Fruit fly (Drosophila melanogaster) whole organism, embryonic: ENCODE measurements around the gene Polr1B.

ENCODE experiments used
- Awh ChIP-seq: fragments of 200-800 bp; sonication (Bioruptor generic); IDR thresholded peaks from 2 replicates; pipeline ENCODE4, ENCODE4 v1.3.6; 2022; ENCODE audit warnings: missing biosample characterization, missing genetic modification characterization
- CG10979 ChIP-seq: fragments of 200-800 bp; sonication (Bioruptor generic); optimal IDR thresholded peaks from 2 replicates; lab custom pipeline; 2018; ENCODE audit warnings: missing biosample characterization, mild to moderate bottlenecking, missing genetic modification characterization, moderate library complexity
- CG12219 ChIP-seq: fragments of 200-800 bp; sonication (Bioruptor generic); optimal IDR thresholded peaks from 3 replicates; lab custom pipeline; 2018; ENCODE audit warnings: missing biosample characterization, mild to moderate bottlenecking, missing genetic modification characterization
- CG13424 ChIP-seq: fragments of 200-800 bp; sonication (Bioruptor generic); optimal IDR thresholded peaks from 2 replicates; lab custom pipeline; 2019; ENCODE audit warnings: missing biosample characterization, mild to moderate bottlenecking, missing genetic modification characterization, moderate library complexity
- Dref ChIP-seq: fragments of 200-800 bp; sonication (Bioruptor generic); IDR thresholded peaks from 2 replicates; pipeline ENCODE4 v1.3.6; 2022; ENCODE audit warnings: missing biosample characterization, missing genetic modification characterization
- Scr ChIP-seq: fragments of 200-800 bp; sonication (Bioruptor generic); IDR thresholded peaks from 2 replicates; pipeline ENCODE4 v1.3.6; 2022; ENCODE audit warnings: missing biosample characterization, missing genetic modification characterization; ENCODE audit not compliant: partially characterized antibody
- lola ChIP-seq, 3 experiments: fragments of >200 bp in 2 of 3; fragments of 200-800 bp in 1 of 3; sonication (Bioruptor generic) in 1 of 3; optimal IDR thresholded peaks; 2 replicates each; lab custom pipeline; 2017 to 2019; ENCODE audit warnings: missing biosample characterization in 3 of 3, missing genetic modification characterization in 3 of 3, mild to moderate bottlenecking in 1 of 3, moderate library complexity in 1 of 3
- pan ChIP-seq, 4 experiments: fragments of >200 bp in 3 of 4; fragments of 200-800 bp in 1 of 4; sonication (Bioruptor generic) in 1 of 4; optimal IDR thresholded peaks in 3 of 4; IDR thresholded peaks in 1 of 4; 2 replicates each; pipeline versions ENCODE4 v1.3.6 to Lab custom; 2017 to 2022; ENCODE audit warnings: missing biosample characterization in 2 of 4, missing genetic modification characterization in 2 of 4, mixed read lengths in 1 of 4
- pzg ChIP-seq: fragments of 200-800 bp; sonication (Bioruptor generic); optimal IDR thresholded peaks from 3 replicates; lab custom pipeline; 2018; ENCODE audit warnings: missing biosample characterization, mild to moderate bottlenecking, missing genetic modification characterization, moderate library complexity
- tap ChIP-seq: fragments of 200-800 bp; optimal IDR thresholded peaks from 3 replicates; lab custom pipeline; 2019; ENCODE audit warnings: missing biosample characterization, mild to moderate bottlenecking, missing genetic modification characterization, moderate library complexity

DNA sequence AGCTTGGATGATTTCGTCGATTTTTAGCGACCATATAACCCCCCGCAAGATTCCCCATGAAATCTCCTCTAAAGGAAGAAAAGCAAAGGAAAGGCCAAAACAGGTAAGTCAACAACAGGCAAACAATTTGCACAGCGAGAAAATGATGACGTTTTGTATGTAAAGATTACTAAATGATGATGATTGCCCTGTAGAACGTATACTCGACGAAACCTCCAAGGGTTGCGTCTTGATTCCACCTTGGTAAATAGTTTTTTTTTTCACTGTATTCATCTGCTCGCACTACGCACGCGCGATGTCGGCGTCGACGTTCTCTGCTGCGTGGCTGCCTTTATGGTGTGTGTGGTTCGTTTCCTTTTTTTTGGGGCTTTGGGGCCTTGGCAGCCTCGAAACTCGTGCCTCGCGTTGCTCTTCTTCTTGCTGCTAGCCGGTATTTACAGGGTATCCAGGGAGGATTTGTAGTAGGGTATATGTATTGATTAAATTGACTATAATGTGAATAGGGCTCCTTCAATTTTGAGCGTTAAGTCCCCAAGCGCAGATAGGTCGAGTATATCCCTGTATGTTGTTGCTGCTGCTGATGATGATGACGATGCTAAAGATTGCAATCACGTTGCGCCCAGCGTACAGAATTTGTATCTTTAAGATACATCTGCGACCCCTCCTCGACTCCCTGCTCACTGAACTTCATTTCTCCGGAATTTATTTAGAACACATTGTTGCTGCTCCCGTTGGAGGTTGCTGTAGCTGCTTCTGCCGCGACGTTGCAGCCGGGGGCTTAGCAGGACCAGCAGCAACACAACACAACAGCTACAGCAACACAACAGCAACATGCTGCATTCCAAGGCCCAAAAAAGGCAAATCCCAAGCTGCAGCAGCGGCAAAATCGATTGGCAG is 23.5 kb downstream of the Polr1B start:
- no peak for TF ChIP-seq Scr
- TF ChIP-seq CG13424 (tag; lab: Kevin White, UChicago), result no peak
- TF ChIP-seq CG10979 (tag; lab: Kevin White, UChicago), result peak; percentile 47
- no peak for TF ChIP-seq pzg
- no peak for TF ChIP-seq Awh
- TF ChIP-seq lola (GFP tag; optimal IDR thresholded peaks at IDR 0.05; lab: Kevin White, UChicago), result no peak
- TF ChIP-seq CG12219 (GFP tag; lab: Kevin White, UChicago), result no peak
- no peak for TF ChIP-seq pan (optimal IDR thresholded peaks at IDR 0.05; lab: Kevin White, UChicago)
- TF ChIP-seq pan (GFP tag; optimal IDR thresholded peaks at IDR 0.05 in 1 of 2, IDR thresholded peaks at IDR 0.05 in 1 of 2), result no peak
- TF ChIP-seq tap (tag; lab: Kevin White, UChicago), result no peak
- TF ChIP-seq Dref (GFP tag; lab: Robert Waterston, UW), result no peak
